Worm (Caenorhabditis elegans) whole organism, L1 larva: Measurements from ENCODE around the gene K01G5.8.

Experiments used
- fos-1 ChIP-seq: fragments of 150-350 bp; optimal IDR thresholded peaks from 2 replicates; lab custom pipeline; 2014; ENCODE audit warnings: missing biosample characterization, missing genetic modification characterization
- jun-1 ChIP-seq: fragments of 150-350 bp; optimal IDR thresholded peaks from 2 replicates; lab custom pipeline; 2014; ENCODE audit warnings: missing biosample characterization, missing genetic modification reagents, missing genetic modification characterization
- lsy-2 ChIP-seq, 2 experiments: fragments of 150-350 bp; optimal IDR thresholded peaks; 2 replicates each; lab custom pipeline; 2014; ENCODE audit warnings: missing biosample characterization in 2 of 2, missing genetic modification characterization in 2 of 2
- mdl-1 ChIP-seq, 2 experiments: fragments of 150-350 bp; optimal IDR thresholded peaks; 2 replicates each; lab custom pipeline; 2014 to 2017; ENCODE audit warnings: missing biosample characterization in 2 of 2, missing genetic modification characterization in 2 of 2, inconsistent platforms in 1 of 2
- mep-1 ChIP-seq: fragments of 150-350 bp; optimal IDR thresholded peaks from 2 replicates; lab custom pipeline; 2014; ENCODE audit warnings: missing biosample characterization, missing genetic modification characterization
- nhr-12 ChIP-seq: sonication (generic microtip); optimal IDR thresholded peaks from 2 replicates; lab custom pipeline; 2017; ENCODE audit warnings: missing biosample characterization, missing genetic modification characterization
- nhr-76 ChIP-seq: sonication (generic microtip); optimal IDR thresholded peaks from 2 replicates; lab custom pipeline; 2017; ENCODE audit warnings: missing biosample characterization, missing genetic modification characterization
- nhr-90 ChIP-seq: sonication (generic microtip); optimal IDR thresholded peaks from 2 replicates; lab custom pipeline; 2016; ENCODE audit warnings: mild to moderate bottlenecking, missing genetic modification characterization, missing compliant biosample characterization; ENCODE audit not compliant: poor library complexity
- pqm-1 ChIP-seq: sonication (generic microtip); optimal IDR thresholded peaks from 3 replicates; lab custom pipeline; 2017; ENCODE audit warnings: missing biosample characterization, missing genetic modification characterization
- rnt-1 ChIP-seq: sonication (generic microtip); optimal IDR thresholded peaks from 2 replicates; lab custom pipeline; 2016; ENCODE audit warnings: mild to moderate bottlenecking, missing genetic modification characterization, moderate library complexity, missing compliant biosample characterization
- unc-86 ChIP-seq: sonication (generic microtip); optimal IDR thresholded peaks from 2 replicates; lab custom pipeline; 2016; ENCODE audit warnings: missing genetic modification characterization, missing compliant biosample characterization

DNA sequence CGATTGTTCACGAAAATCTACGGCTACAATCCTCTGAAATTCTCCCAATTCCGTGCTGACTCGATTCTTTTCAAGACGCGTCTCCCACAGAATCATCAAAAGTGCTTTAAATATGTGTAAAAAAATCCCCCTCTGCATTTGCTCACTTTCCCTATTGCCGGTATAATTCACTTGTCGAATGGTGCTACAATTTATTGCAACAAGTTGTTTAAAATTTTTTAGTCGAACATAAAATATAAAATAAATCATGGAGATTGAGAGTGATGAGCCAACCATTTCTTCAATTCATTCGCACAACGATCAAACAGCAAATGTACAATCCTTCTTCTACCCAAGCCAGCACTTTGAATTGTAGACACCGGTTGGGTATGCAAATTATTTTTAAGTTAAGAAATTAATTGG lies 5.8 kb upstream of the K01G5.8 start:
- no peak for TF ChIP-seq pqm-1 (tag; lab: Kevin White, UChicago)
- TF ChIP-seq nhr-90 (tag; lab: Kevin White, UChicago) = no peak
- no peak for TF ChIP-seq unc-86 (tag; lab: Kevin White, UChicago)
- no peak for TF ChIP-seq mdl-1 (tag; optimal IDR thresholded peaks at IDR 0.05; lab: Kevin White, UChicago)
- TF ChIP-seq jun-1 = no peak
- TF ChIP-seq nhr-12 (tag; lab: Kevin White, UChicago) = no peak
- peak in 1 of 2 experiments; percentile 1 for TF ChIP-seq lsy-2 (tag; optimal IDR thresholded peaks at IDR 0.05; lab: Kevin White, UChicago)
- TF ChIP-seq rnt-1 (tag; lab: Kevin White, UChicago) = no peak
- TF ChIP-seq mep-1 (tag; lab: Kevin White, UChicago) = no peak
- TF ChIP-seq fos-1 (tag; lab: Kevin White, UChicago) = no peak
- TF ChIP-seq nhr-76 (tag; lab: Kevin White, UChicago) = no peak
